Worm (Caenorhabditis elegans): Measurements from ENCODE around the gene F53C3.8.

Gene F53C3.8

ce11 chrII:3862053-3862452 lies 29.2 kb upstream of the F53C3.8 start:
- no peak for TF ChIP-seq hmg-4 (GFP tag; optimal IDR thresholded peaks at IDR 0.05)
- no peak for TF ChIP-seq tra-4 (tag; optimal IDR thresholded peaks at IDR 0.05)
- no peak for TF ChIP-seq pes-1 (GFP tag; IDR thresholded peaks at IDR 0.05)
- TF ChIP-seq sea-1 (GFP tag; conservative IDR thresholded peaks at IDR 0.05): no peak
- TF ChIP-seq B0310.2 (tag; optimal IDR thresholded peaks at IDR 0.05): no peak
- TF ChIP-seq tbx-11 (GFP tag; IDR thresholded peaks at IDR 0.05): no peak
- no peak for TF ChIP-seq flt-1 (GFP tag; IDR thresholded peaks at IDR 0.05)

DNA sequence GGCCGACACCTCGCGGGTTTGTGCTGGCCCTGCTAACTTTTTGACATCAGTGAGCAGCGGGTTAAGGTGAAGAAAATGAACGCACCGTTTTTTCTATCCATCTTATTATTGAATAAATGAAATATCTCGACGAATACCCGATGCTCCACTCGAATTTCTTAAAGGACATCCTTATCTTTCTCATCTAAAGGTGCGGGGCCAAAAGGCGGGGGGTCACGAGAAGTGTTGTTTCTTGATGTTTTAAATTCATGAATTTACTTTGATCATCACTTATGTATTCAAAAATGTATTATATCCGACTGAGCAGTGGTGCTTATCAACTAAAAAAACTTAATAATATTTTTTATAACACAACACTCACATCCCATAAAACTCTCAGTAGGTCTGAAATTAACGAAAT lies 26.6 kb upstream of the F53C3.8 start, which contains the start of gene nhr-261:
Gene nhr-261, minus strand, starts transcription at position 101 of the 400 bp plus-strand sequence.
- no peak for TF ChIP-seq ama-1 (optimal IDR thresholded peaks at IDR 0.05)
- TF ChIP-seq ceh-36 (tag; optimal IDR thresholded peaks at IDR 0.05): no peak
- TF ChIP-seq tra-4 (tag; optimal IDR thresholded peaks at IDR 0.05): no peak

DNA sequence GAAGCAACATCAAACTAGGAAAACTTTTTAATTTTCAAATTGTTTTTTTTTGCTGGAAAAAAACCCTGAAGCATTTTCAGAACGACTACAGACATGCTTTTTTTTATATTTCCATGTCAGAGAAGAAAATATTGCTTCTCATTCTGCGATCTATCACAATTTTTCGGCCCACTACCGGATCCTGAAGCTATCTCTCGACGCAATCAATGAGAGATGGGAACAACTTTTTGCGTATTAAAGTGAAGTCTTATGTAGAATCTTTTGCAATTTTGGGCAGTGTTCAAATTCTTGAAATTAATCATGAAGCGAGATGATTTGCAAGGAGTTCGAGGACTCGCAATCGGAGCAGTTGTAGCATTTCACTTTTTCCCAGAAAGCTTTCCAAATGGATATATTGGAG lies 21.6 kb upstream of the F53C3.8 start, which contains the start of gene oac-10:
Gene oac-10, plus strand, starts transcription at position 301 of the 400 bp plus-strand sequence.
- TF ChIP-seq sea-1 (GFP tag; conservative IDR thresholded peaks at IDR 0.05) (no peak), aly-1 (tag; optimal IDR thresholded peaks at IDR 0.05) (no peak), ets-7 (tag; optimal IDR thresholded peaks at IDR 0.05) (no peak)

DNA sequence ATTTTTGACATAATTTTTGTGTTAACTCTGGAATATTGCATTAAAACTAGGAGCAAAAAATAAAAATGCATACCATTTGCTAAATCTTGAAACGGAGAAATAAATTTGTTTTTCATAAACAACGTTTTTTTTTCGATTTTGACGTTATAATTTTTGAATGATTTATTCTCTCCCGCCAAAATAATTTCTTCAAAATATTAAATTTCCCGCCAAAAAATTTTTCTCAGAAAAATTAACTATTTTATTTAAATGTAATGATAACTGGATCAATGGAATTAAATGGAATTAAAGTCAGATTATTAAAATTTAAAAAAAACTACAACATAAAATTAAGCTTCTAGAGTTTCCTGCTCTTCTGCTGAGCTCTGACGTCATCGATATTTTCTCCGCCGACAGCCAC lies 14.1 kb upstream of the F53C3.8 start, which contains the start of gene nep-3:
Gene nep-3, minus strand, starts transcription at position 101 of the 400 bp plus-strand sequence.
- TF ChIP-seq ceh-13 (GFP tag; optimal IDR thresholded peaks at IDR 0.05) (no peak), B0310.2 (tag; optimal IDR thresholded peaks at IDR 0.05) (no peak), sea-1 (GFP tag; conservative IDR thresholded peaks at IDR 0.05) (no peak), ets-7 (tag; optimal IDR thresholded peaks at IDR 0.05) (no peak), tra-4 (tag; optimal IDR thresholded peaks at IDR 0.05) (no peak), ama-1 (optimal IDR thresholded peaks at IDR 0.05) (no peak), hnd-1 (tag; optimal IDR thresholded peaks at IDR 0.05) (no peak), hmbx-1 (tag; optimal IDR thresholded peaks at IDR 0.05) (no peak), ceh-36 (tag; optimal IDR thresholded peaks at IDR 0.05) (no peak), tbx-11 (GFP tag; IDR thresholded peaks at IDR 0.05) (no peak), tbx-37 (GFP tag; conservative IDR thresholded peaks at IDR 0.05) (no peak), pes-1 (GFP tag; IDR thresholded peaks at IDR 0.05) (no peak), F13C5.2 (tag; optimal IDR thresholded peaks at IDR 0.05) (no peak), scrt-1 (GFP tag; IDR thresholded peaks at IDR 0.05) (no peak), hmg-4 (GFP tag; optimal IDR thresholded peaks at IDR 0.05) (no peak), flt-1 (GFP tag; IDR thresholded peaks at IDR 0.05) (no peak), aly-1 (tag; optimal IDR thresholded peaks at IDR 0.05) (no peak)

DNA sequence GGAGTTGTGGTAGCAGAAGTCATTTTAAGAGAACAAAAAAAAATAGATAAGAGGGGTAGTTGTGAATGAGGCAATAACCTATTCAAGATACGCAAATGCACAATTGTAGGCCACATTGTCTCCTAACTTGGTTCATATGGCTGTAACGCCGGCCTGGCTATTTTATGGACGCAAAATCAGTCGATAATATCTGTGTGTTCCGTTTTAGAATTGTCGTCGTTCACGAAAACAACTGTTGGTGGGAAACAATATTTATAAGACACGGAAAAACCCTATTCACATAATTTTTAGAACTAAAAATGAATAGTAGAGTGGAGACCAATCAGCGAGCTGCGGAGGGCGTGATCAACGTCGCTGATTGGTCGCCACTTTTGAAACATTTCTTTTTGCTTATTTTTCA lies 13.3 kb upstream of the F53C3.8 start, which contains the start of gene sdz-7:
Gene sdz-7, minus strand, starts transcription at position 101 of the 400 bp plus-strand sequence.
- TF ChIP-seq tbx-11 (GFP tag; IDR thresholded peaks at IDR 0.05): no peak
- no peak for TF ChIP-seq ets-7 (tag; optimal IDR thresholded peaks at IDR 0.05)
- TF ChIP-seq ceh-13 (GFP tag; optimal IDR thresholded peaks at IDR 0.05): no peak
- no peak for TF ChIP-seq hmg-4 (GFP tag; optimal IDR thresholded peaks at IDR 0.05)
- TF ChIP-seq pes-1 (GFP tag; IDR thresholded peaks at IDR 0.05): no peak
- no peak for TF ChIP-seq sea-1 (GFP tag; conservative IDR thresholded peaks at IDR 0.05)
- TF ChIP-seq tra-4 (tag; optimal IDR thresholded peaks at IDR 0.05): no peak
- no peak for TF ChIP-seq ama-1 (optimal IDR thresholded peaks at IDR 0.05)
- TF ChIP-seq flt-1 (GFP tag; IDR thresholded peaks at IDR 0.05): no peak
- no peak for TF ChIP-seq scrt-1 (GFP tag; IDR thresholded peaks at IDR 0.05)
- TF ChIP-seq hmbx-1 (tag; optimal IDR thresholded peaks at IDR 0.05): no peak
- no peak for TF ChIP-seq ceh-36 (tag; optimal IDR thresholded peaks at IDR 0.05)
- no peak for TF ChIP-seq tbx-37 (GFP tag; conservative IDR thresholded peaks at IDR 0.05)
- no peak for TF ChIP-seq B0310.2 (tag; optimal IDR thresholded peaks at IDR 0.05)
- TF ChIP-seq F13C5.2 (tag; optimal IDR thresholded peaks at IDR 0.05): no peak
- TF ChIP-seq aly-1 (tag; optimal IDR thresholded peaks at IDR 0.05): no peak

DNA sequence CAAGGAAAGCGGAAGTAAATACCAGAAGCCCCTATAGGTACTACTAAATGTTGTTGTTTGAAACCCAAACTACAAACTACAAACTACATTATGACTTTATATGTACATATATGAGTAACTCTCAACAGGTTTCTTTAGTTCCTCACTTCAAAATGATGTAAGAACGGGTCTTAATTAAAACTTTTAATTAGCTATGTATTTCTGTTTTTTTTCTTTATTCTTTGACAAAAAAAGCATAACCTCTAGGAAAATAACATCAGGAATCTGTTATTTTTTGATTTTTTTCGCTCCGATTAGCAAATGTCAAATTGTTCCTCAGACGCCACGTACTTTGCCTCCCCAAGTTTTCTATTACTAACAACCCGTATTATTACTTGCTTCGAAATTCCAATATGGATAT lies 12.9 kb upstream of the F53C3.8 start, which contains the start of gene srh-250:
Gene srh-250, plus strand, starts transcription at position 301 of the 400 bp plus-strand sequence.
- TF ChIP-seq ama-1 (optimal IDR thresholded peaks at IDR 0.05): no peak
- no peak for TF ChIP-seq tra-4 (tag; optimal IDR thresholded peaks at IDR 0.05)
- TF ChIP-seq hmbx-1 (tag; optimal IDR thresholded peaks at IDR 0.05): no peak
- TF ChIP-seq ets-7 (tag; optimal IDR thresholded peaks at IDR 0.05): no peak

DNA sequence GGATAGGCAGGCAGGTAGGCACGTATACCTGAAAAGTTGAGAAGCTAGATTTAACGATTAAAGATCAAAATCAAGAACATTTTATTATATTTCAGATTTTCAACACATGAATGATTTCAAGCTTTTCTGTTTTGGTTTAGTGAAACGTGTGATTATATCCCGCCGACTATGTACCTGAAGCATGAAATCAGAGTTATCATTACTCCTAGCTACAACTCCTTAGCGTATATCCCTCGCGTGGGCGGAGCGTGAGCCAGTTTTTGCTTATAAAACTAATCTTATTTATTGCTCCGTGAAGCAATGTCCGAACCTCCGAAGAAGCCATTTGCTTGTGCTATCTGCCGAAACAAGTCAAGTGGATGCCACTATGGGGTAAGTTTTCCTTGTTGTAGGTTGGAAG lies 11.3 kb upstream of the F53C3.8 start, which contains the start of gene nhr-166:
Gene nhr-166, plus strand, starts transcription at position 301 of the 400 bp plus-strand sequence.
- TF ChIP-seq ceh-36 (tag; optimal IDR thresholded peaks at IDR 0.05) (no peak), tbx-37 (GFP tag; conservative IDR thresholded peaks at IDR 0.05) (no peak), tra-4 (tag; optimal IDR thresholded peaks at IDR 0.05) (no peak), F13C5.2 (tag; optimal IDR thresholded peaks at IDR 0.05) (no peak), hmg-4 (GFP tag; optimal IDR thresholded peaks at IDR 0.05) (no peak), B0310.2 (tag; optimal IDR thresholded peaks at IDR 0.05) (no peak), ama-1 (optimal IDR thresholded peaks at IDR 0.05) (no peak), tbx-11 (GFP tag; IDR thresholded peaks at IDR 0.05) (no peak), flt-1 (GFP tag; IDR thresholded peaks at IDR 0.05) (no peak), aly-1 (tag; optimal IDR thresholded peaks at IDR 0.05) (no peak)

DNA sequence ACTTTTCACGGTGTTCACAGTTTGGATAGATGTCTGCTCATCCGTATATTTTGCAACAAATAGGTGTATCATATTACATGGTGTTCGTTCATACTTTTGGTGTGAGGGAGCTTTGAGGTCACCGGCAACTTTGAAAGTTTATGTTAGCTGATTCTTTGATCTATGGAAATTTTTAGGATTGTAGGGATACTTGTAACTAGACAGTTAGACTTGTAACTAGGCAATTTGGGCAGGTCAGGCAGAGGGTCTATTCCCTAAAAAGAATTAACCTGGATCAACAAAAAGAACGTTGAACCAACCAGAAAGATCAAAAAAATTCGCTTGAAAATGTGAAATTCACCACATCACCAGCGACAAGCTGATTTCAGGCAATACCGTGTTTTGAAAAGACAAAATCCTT lies 2.7 kb downstream of the F53C3.8 start:
- no peak for TF ChIP-seq hmg-4 (GFP tag; optimal IDR thresholded peaks at IDR 0.05)
- no peak for TF ChIP-seq pes-1 (GFP tag; IDR thresholded peaks at IDR 0.05)
- no peak for TF ChIP-seq hnd-1 (tag; optimal IDR thresholded peaks at IDR 0.05)
- TF ChIP-seq scrt-1 (GFP tag; IDR thresholded peaks at IDR 0.05): no peak
- no peak for TF ChIP-seq F13C5.2 (tag; optimal IDR thresholded peaks at IDR 0.05)
- no peak for TF ChIP-seq aly-1 (tag; optimal IDR thresholded peaks at IDR 0.05)
- no peak for TF ChIP-seq tra-4 (tag; optimal IDR thresholded peaks at IDR 0.05)
- TF ChIP-seq ama-1 (optimal IDR thresholded peaks at IDR 0.05): no peak
- TF ChIP-seq sea-1 (GFP tag; conservative IDR thresholded peaks at IDR 0.05): no peak
- TF ChIP-seq B0310.2 (tag; optimal IDR thresholded peaks at IDR 0.05): no peak
- TF ChIP-seq tbx-11 (GFP tag; IDR thresholded peaks at IDR 0.05): no peak
- TF ChIP-seq ceh-36 (tag; optimal IDR thresholded peaks at IDR 0.05): no peak
- TF ChIP-seq tbx-37 (GFP tag; conservative IDR thresholded peaks at IDR 0.05): no peak
- no peak for TF ChIP-seq ets-7 (tag; optimal IDR thresholded peaks at IDR 0.05)

All from whole organism, early embryonic.